Fruit fly (Drosophila melanogaster) whole organism, larva: ENCODE data around the gene CG10943.

Experiments used
- noc ChIP-seq: fragments of 200-800 bp; sonication (Bioruptor generic); optimal IDR thresholded peaks from 3 replicates; lab custom pipeline; 2019; ENCODE audit warnings: missing biosample characterization, mild to moderate bottlenecking, missing genetic modification characterization, moderate library complexity

Gene CG10943

dm6 chr3L:12862820-12863219 lies at the start of gene CG10943:
TSS of gene CG10943 (minus strand) at chr3L:12862920.
- no peak for TF ChIP-seq noc (tag; lab: Kevin White, UChicago)

- no peak for TF ChIP-seq noc (tag; lab: Kevin White, UChicago)
These were observed 40.9 kb upstream of the CG10943 start, which contains the start of gene CG32117 for dm6 chr3L:12903611-12904010. TSS of gene CG32117 (minus strand) at chr3L:12903711.

dm6 chr3L:12902579-12903228 lies 40.0 kb upstream of the CG10943 start, which contains the start of gene CG12520:
TSS of gene CG12520 (minus strand) at chr3L:12902737.
- TF ChIP-seq noc (tag; lab: Kevin White, UChicago): no peak

DNA sequence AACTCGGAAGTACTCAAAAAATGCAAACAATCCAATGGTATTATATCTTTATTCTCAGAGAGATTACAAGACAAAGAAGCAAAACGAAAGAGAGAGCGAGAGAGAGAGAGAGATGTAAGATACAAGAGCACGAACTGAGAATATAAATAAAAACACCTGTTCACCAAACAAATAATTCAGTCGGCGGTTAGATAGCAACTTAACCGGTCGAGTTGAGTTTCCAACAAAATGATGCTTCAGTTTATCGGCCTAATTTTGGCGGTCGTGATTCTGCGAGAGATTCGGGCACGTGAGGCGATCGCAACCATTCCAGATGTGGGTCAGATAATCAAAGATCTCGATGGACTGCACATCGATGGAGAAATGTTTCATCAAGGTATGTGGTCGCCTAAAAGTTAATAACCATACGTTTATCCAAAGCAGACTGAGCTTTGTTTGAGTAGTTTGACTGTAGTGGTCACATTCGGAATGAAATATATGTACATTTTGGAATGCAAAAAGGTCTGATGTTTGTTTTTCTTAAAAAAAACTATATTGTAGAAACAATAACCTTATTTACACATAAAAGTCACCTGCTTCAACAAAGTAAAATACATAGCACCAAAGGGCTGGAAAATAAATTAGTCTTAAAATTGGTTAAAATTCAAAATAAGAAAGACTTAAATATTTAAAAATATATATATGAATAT lies 29.9 kb upstream of the CG10943 start, which contains the start of gene CG14118:
Gene CG14118, plus strand, starts transcription at position 174 of the 689 bp plus-strand sequence.
- no peak for TF ChIP-seq noc (tag; lab: Kevin White, UChicago)

DNA sequence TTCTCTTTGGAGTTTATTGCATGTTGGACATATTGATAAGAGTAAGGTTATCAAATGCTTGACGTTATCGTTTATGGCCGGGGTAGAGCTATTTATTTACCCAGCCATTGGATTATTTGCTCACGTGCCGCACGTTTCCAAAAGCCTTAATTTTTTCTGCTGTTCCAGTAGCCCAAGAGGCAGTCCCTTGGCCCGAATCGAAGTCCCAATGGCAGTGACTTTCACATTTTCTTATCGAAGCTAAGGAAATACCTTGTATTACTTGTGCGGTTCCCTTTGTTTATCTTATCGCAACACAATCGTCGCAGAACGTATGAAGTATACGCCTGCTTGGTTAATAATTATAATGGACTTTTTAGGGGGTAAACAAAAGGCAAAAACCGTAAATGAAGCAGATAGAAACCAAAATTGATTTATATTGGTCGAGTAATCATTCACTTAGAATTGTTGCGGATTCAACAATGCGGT lies 26.7 kb upstream of the CG10943 start, which contains the start of gene CG43894:
Gene CG43894, plus strand, starts transcription at position 418 of the 468 bp plus-strand sequence.
- TF ChIP-seq noc (tag; lab: Kevin White, UChicago): peak; percentile 73

dm6 chr3L:12884680-12885079 lies 22.0 kb upstream of the CG10943 start, which contains the start of gene CG14120:
TSS of gene CG14120 (plus strand) at chr3L:12885039.
- TF ChIP-seq noc (tag; lab: Kevin White, UChicago): peak; percentile 92

DNA sequence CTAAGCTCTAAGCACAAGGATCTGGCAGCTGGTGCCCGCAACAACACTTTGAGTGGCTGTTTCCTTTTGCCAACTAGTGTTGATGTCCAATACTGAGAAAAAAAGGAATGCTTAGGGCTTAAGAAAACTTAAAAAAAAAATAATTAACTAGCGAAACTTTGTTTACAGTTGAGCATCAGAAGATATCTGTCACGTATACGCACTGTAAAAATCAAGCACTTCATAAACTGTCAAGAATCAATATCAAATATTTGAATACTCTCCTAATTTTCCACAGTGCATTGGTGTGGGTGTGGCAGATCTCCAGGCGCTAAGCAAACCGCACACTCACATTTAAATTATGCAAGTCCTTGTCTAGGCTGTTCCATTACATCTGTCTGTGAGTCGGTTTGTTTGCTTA lies 11.5 kb upstream of the CG10943 start:
- TF ChIP-seq noc (tag; lab: Kevin White, UChicago): no peak

- TF ChIP-seq noc (tag; lab: Kevin White, UChicago): no peak
These were observed 5.3 kb upstream of the CG10943 start for dm6 chr3L:12867956-12868443.

DNA sequence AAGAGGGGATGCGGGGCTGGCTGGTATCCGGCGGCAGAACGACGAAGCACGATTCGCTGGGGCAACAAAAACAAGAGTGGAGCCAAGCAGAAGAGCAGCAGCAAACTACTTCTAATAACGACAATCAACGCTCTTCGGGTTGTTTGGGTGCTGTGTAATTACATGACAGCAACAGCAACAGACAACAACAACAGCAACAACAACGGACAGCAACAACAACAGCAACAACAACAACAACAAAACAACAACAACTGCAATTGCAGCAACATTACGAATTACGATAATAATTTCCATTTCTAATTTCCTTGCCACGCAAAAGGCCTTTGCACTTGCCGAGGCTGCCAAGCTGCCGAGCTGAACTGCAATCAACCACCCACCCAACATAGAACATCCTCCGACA lies 1.8 kb upstream of the CG10943 start:
- no peak for TF ChIP-seq noc (tag; lab: Kevin White, UChicago)

dm6 chr3L:12861255-12861899 lies 1.3 kb downstream of the CG10943 start, which contains the start of gene CG32107:
TSS of gene CG32107 (minus strand) at chr3L:12861305.
- TF ChIP-seq noc (tag; lab: Kevin White, UChicago): no peak

- no peak for TF ChIP-seq noc (tag; lab: Kevin White, UChicago)
These were observed 5.1 kb downstream of the CG10943 start for dm6 chr3L:12857553-12858122.

dm6 chr3L:12853423-12853822 lies 9.3 kb downstream of the CG10943 start, which contains the start of gene Ent3:
TSS of gene Ent3 (plus strand) at chr3L:12853646.
- TF ChIP-seq noc (tag; lab: Kevin White, UChicago): no peak

dm6 chr3L:12849867-12850301 lies 12.8 kb downstream of the CG10943 start, which contains the start of the genes CG10948 and Wbp2:
TSS of gene CG10948 (minus strand) at chr3L:12850117.
TSS of gene Wbp2 (plus strand) at chr3L:12850165.
- no peak for TF ChIP-seq noc (tag; lab: Kevin White, UChicago)

dm6 chr3L:12843056-12843799 lies 19.5 kb downstream of the CG10943 start, which contains the start of gene nebu:
TSS of gene nebu (minus strand) at chr3L:12843106.
- TF ChIP-seq noc (tag; lab: Kevin White, UChicago): peak; percentile 98
